Fruit fly (Drosophila melanogaster): Measurements from ENCODE around the gene Cpr67Fa2.

The Cpr67Fa2 gene

dm6 chr3L:10891414-10891813 is at the start of gene Cpr67Fa2:
Cpr67Fa2 (plus strand) TSS chr3L:10891714.
- TF ChIP-seq Dll (optimal IDR thresholded peaks at IDR 0.05) (no peak), pan (optimal IDR thresholded peaks at IDR 0.05) (no peak), EcR (GFP tag; optimal IDR thresholded peaks at IDR 0.05) (no peak), psq (optimal IDR thresholded peaks at IDR 0.05) (no peak), usp (GFP tag; optimal IDR thresholded peaks at IDR 0.05) (no peak), CG8478 (optimal IDR thresholded peaks at IDR 0.05) (no peak)

dm6 chr3L:10841905-10842304 is 49.6 kb upstream of the Cpr67Fa2 start:
- TF ChIP-seq CG8478 (optimal IDR thresholded peaks at IDR 0.05) (no peak), pan (optimal IDR thresholded peaks at IDR 0.05) (no peak), psq (optimal IDR thresholded peaks at IDR 0.05) (no peak), Dll (optimal IDR thresholded peaks at IDR 0.05) (no peak), EcR (GFP tag; optimal IDR thresholded peaks at IDR 0.05) (no peak), usp (GFP tag; optimal IDR thresholded peaks at IDR 0.05) (no peak)

dm6 chr3L:10842830-10843229 is 48.7 kb upstream of the Cpr67Fa2 start:
- no peak for TF ChIP-seq pan (optimal IDR thresholded peaks at IDR 0.05)
- TF ChIP-seq usp (GFP tag; optimal IDR thresholded peaks at IDR 0.05) = no peak
- TF ChIP-seq psq (optimal IDR thresholded peaks at IDR 0.05) = no peak
- no peak for TF ChIP-seq EcR (GFP tag; optimal IDR thresholded peaks at IDR 0.05)
- TF ChIP-seq CG8478 (optimal IDR thresholded peaks at IDR 0.05) = no peak
- TF ChIP-seq Dll (optimal IDR thresholded peaks at IDR 0.05) = no peak

- no peak for TF ChIP-seq CG8478 (optimal IDR thresholded peaks at IDR 0.05)
- no peak for TF ChIP-seq usp (GFP tag; optimal IDR thresholded peaks at IDR 0.05)
- TF ChIP-seq pan (optimal IDR thresholded peaks at IDR 0.05) = no peak
- no peak for TF ChIP-seq Dll (optimal IDR thresholded peaks at IDR 0.05)
- TF ChIP-seq psq (optimal IDR thresholded peaks at IDR 0.05) = no peak
- no peak for TF ChIP-seq EcR (GFP tag; optimal IDR thresholded peaks at IDR 0.05)
These were observed 48.2 kb upstream of the Cpr67Fa2 start for dm6 chr3L:10843273-10843672.

dm6 chr3L:10843685-10844084 is 47.8 kb upstream of the Cpr67Fa2 start:
- TF ChIP-seq psq (optimal IDR thresholded peaks at IDR 0.05) = no peak

dm6 chr3L:10844548-10845530 is 46.7 kb upstream of the Cpr67Fa2 start:
- no peak for TF ChIP-seq EcR (GFP tag; optimal IDR thresholded peaks at IDR 0.05)
- no peak for TF ChIP-seq usp (GFP tag; optimal IDR thresholded peaks at IDR 0.05)
- TF ChIP-seq pan (optimal IDR thresholded peaks at IDR 0.05) = no peak
- TF ChIP-seq Dll (optimal IDR thresholded peaks at IDR 0.05) = no peak
- no peak for TF ChIP-seq CG8478 (optimal IDR thresholded peaks at IDR 0.05)
- TF ChIP-seq psq (optimal IDR thresholded peaks at IDR 0.05) = no peak

dm6 chr3L:10845758-10846157 is 45.8 kb upstream of the Cpr67Fa2 start:
- TF ChIP-seq usp (GFP tag; optimal IDR thresholded peaks at IDR 0.05) (no peak), pan (optimal IDR thresholded peaks at IDR 0.05) (no peak), psq (optimal IDR thresholded peaks at IDR 0.05) (no peak), Dll (optimal IDR thresholded peaks at IDR 0.05) (no peak), CG8478 (optimal IDR thresholded peaks at IDR 0.05) (no peak), EcR (GFP tag; optimal IDR thresholded peaks at IDR 0.05) (no peak)

dm6 chr3L:10847790-10848492 is 43.6 kb upstream of the Cpr67Fa2 start:
- TF ChIP-seq usp (GFP tag; optimal IDR thresholded peaks at IDR 0.05) (no peak), pan (optimal IDR thresholded peaks at IDR 0.05) (peak; percentile 26), CG8478 (optimal IDR thresholded peaks at IDR 0.05) (no peak), Dll (optimal IDR thresholded peaks at IDR 0.05) (no peak), psq (optimal IDR thresholded peaks at IDR 0.05) (no peak), EcR (GFP tag; optimal IDR thresholded peaks at IDR 0.05) (no peak)

dm6 chr3L:10848712-10849377 is 42.7 kb upstream of the Cpr67Fa2 start:
- TF ChIP-seq pan (optimal IDR thresholded peaks at IDR 0.05) = no peak
- no peak for TF ChIP-seq Dll (optimal IDR thresholded peaks at IDR 0.05)
- TF ChIP-seq psq (optimal IDR thresholded peaks at IDR 0.05) = no peak
- TF ChIP-seq EcR (GFP tag; optimal IDR thresholded peaks at IDR 0.05) = no peak
- TF ChIP-seq CG8478 (optimal IDR thresholded peaks at IDR 0.05) = no peak
- TF ChIP-seq usp (GFP tag; optimal IDR thresholded peaks at IDR 0.05) = no peak

- TF ChIP-seq CG8478 (optimal IDR thresholded peaks at IDR 0.05) (no peak), EcR (GFP tag; optimal IDR thresholded peaks at IDR 0.05) (no peak), pan (optimal IDR thresholded peaks at IDR 0.05) (no peak), usp (GFP tag; optimal IDR thresholded peaks at IDR 0.05) (no peak), psq (optimal IDR thresholded peaks at IDR 0.05) (no peak), Dll (optimal IDR thresholded peaks at IDR 0.05) (no peak)
These were observed 41.8 kb upstream of the Cpr67Fa2 start for dm6 chr3L:10849620-10850302.

- TF ChIP-seq psq (optimal IDR thresholded peaks at IDR 0.05) (no peak), Dll (optimal IDR thresholded peaks at IDR 0.05) (no peak), EcR (GFP tag; optimal IDR thresholded peaks at IDR 0.05) (peak in 1 of 2 experiments; percentile 63)
These were observed 40.3 kb upstream of the Cpr67Fa2 start for dm6 chr3L:10851107-10851762.
